Worm (Caenorhabditis elegans): ENCODE data around the gene math-33.

The math-33 gene

DNA sequence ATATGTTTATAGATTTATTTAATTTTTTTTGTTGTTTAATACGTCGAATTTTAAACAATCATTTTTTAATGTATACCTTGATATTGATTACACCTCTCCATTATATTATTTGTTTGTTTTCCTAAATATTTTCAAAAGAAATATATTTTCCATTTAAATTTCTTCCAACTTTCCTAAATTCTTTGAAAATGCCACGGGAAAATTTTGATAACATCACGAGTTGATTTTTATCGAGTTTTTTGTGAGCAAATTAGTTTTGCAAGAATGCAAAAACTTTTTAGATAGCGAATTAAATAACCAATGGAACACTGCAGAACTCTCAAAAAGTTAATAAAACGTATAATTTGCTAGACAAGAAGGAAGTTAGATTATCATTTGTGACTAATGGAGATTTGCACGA lies 44.2 kb downstream of the math-33 start, which contains the start of gene srg-42:
Gene srg-42, minus strand, starts transcription at position 101 of the 400 bp plus-strand sequence.
- no peak for TF ChIP-seq egl-27 (tag; optimal IDR thresholded peaks at IDR 0.05)
- TF ChIP-seq nfya-1 (tag; optimal IDR thresholded peaks at IDR 0.05; ENCODE audit: insufficient read depth) = no peak
- no peak for TF ChIP-seq unc-39 (tag; optimal IDR thresholded peaks at IDR 0.05)
- no peak for TF ChIP-seq fos-1 (tag; optimal IDR thresholded peaks at IDR 0.05)
- no peak for TF ChIP-seq nhr-237 (tag; optimal IDR thresholded peaks at IDR 0.05)

DNA sequence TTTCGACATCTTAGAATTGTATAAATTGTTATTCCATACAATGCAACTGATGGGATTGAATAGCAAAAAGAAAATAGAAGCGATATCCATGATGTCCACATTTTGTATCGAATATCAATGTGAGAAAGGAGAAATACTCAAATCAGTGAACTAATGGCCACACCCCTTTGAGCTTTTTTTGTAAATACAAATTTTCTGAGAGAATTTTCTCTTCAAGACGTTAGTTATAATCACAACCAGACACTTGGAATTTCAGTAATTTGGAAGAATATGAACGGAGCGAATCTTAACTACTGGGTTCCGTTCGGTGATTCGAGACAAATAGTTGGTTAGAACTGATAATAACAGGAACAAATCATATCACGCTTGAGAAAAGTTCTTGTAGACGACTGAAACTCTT lies 48.1 kb downstream of the math-33 start, which contains the start of gene srg-41:
Gene srg-41, minus strand, starts transcription at position 101 of the 400 bp plus-strand sequence.
- TF ChIP-seq nfya-1 (tag; optimal IDR thresholded peaks at IDR 0.05; ENCODE audit: insufficient read depth) (no peak), ceh-9 (tag; optimal IDR thresholded peaks at IDR 0.05) (no peak), elt-3 (tag; optimal IDR thresholded peaks at IDR 0.05) (no peak), R02D3.7 (tag; optimal IDR thresholded peaks at IDR 0.05) (no peak), unc-62 (GFP tag; optimal IDR thresholded peaks at IDR 0.05) (no peak), nhr-12 (tag; optimal IDR thresholded peaks at IDR 0.05) (no peak), nhr-23 (tag; optimal IDR thresholded peaks at IDR 0.05) (no peak)

DNA sequence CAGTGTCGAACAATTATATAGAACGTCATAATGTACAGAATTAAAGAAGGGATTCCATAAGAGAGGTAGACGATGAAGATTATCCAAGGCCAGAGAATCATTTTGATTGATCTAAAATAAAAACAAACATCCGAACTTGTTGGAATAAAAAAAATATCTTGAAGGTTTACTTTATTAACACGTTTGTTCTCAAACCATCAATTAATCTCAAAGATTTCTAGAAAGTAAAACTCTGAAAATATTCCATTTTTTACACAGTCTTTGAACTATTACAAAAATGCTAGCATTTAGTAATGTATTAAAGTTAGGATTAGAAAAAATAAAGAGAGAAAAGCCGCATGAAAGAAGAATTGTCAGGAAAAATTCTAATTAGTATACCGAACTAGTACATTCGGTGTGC lies 50.8 kb downstream of the math-33 start, which contains the start of gene srg-40:
Gene srg-40, minus strand, starts transcription at position 101 of the 400 bp plus-strand sequence.
- TF ChIP-seq zag-1 (tag; optimal IDR thresholded peaks at IDR 0.05) (no peak), nhr-76 (tag; optimal IDR thresholded peaks at IDR 0.05) (no peak), hmg-11 (tag; optimal IDR thresholded peaks at IDR 0.05) (no peak), snpc-4 (tag; optimal IDR thresholded peaks at IDR 0.05) (no peak), nhr-237 (tag; optimal IDR thresholded peaks at IDR 0.05) (no peak)

- TF ChIP-seq fkh-10 (GFP tag; optimal IDR thresholded peaks at IDR 0.05) (peak; percentile 60), elt-2 (tag; optimal IDR thresholded peaks at IDR 0.05) (no peak)
These were observed 54.0 kb downstream of the math-33 start for ce11 chrV:11167745-11168144.

Measured in whole organism, L3 larva.